Fruit fly (Drosophila melanogaster) whole organism, pupa: ENCODE data around the gene Fife.
A peak's percentile ranks its signal among the peaks of the same experiment; 100 is the strongest.

ENCODE experiments used
- CG10348 ChIP-seq: fragments of 200-800 bp; sonication (Bioruptor generic); IDR thresholded peaks from 2 replicates; pipeline ENCODE4 v1.3.6; 2022; ENCODE audit warnings: missing biosample characterization, missing genetic modification characterization
- CG12605 ChIP-seq: fragments of 200-800 bp; sonication (Bioruptor generic); IDR thresholded peaks from 2 replicates; pipeline ENCODE4 v1.3.6; 2022; ENCODE audit warnings: missing biosample characterization, missing genetic modification characterization
- CG13204 ChIP-seq: fragments of 200-800 bp; sonication (Bioruptor generic); optimal IDR thresholded peaks from 2 replicates; lab custom pipeline; 2018; ENCODE audit warnings: missing biosample characterization, mild to moderate bottlenecking, missing genetic modification characterization, moderate library complexity
- CG14655 ChIP-seq: fragments of 200-800 bp; sonication (Bioruptor generic); optimal IDR thresholded peaks from 3 replicates; lab custom pipeline; 2017; ENCODE audit warnings: mild to moderate bottlenecking, missing biosample characterization, missing genetic modification reagents, missing genetic modification characterization
- CG15710 ChIP-seq: fragments of 200-800 bp; sonication (Bioruptor generic); optimal IDR thresholded peaks from 2 replicates; lab custom pipeline; 2018; ENCODE audit warnings: missing biosample characterization, mild to moderate bottlenecking, missing genetic modification characterization, moderate library complexity
- CG17806 ChIP-seq: fragments of 200-800 bp; sonication (Bioruptor generic); optimal IDR thresholded peaks from 2 replicates; lab custom pipeline; 2018; ENCODE audit warnings: missing biosample characterization, mild to moderate bottlenecking, missing genetic modification characterization, moderate library complexity
- CG32121 ChIP-seq: fragments of 200-800 bp; sonication (Bioruptor generic); IDR thresholded peaks from 2 replicates; pipeline ENCODE4 v1.3.6; 2022; ENCODE audit warnings: missing biosample characterization, missing genetic modification characterization
- CG34367 ChIP-seq: fragments of 200-800 bp; sonication (Bioruptor generic); optimal IDR thresholded peaks from 2 replicates; lab custom pipeline; 2018; ENCODE audit warnings: missing biosample characterization, mild to moderate bottlenecking, missing genetic modification characterization
- CG4496 ChIP-seq: fragments of 200-800 bp; sonication (Bioruptor generic); IDR thresholded peaks from 3 replicates; pipeline ENCODE4 v1.3.6; 2022; ENCODE audit warnings: missing biosample characterization, missing genetic modification characterization
- CG8159 ChIP-seq: fragments of 200-800 bp; sonication (Bioruptor generic); optimal IDR thresholded peaks from 3 replicates; lab custom pipeline; 2018; ENCODE audit warnings: missing biosample characterization, mild to moderate bottlenecking, missing genetic modification characterization, moderate library complexity
- CG8301 ChIP-seq: fragments of 200-800 bp; sonication (Bioruptor generic); optimal IDR thresholded peaks from 2 replicates; lab custom pipeline; 2018; ENCODE audit warnings: missing biosample characterization, mild to moderate bottlenecking, missing genetic modification characterization
- CG9948 ChIP-seq: fragments of 200-800 bp; sonication (Bioruptor generic); optimal IDR thresholded peaks from 2 replicates; lab custom pipeline; 2018; ENCODE audit warnings: missing biosample characterization, mild to moderate bottlenecking, missing genetic modification characterization, moderate library complexity
- D1 ChIP-seq: fragments of 200-800 bp; sonication (Bioruptor generic); optimal IDR thresholded peaks from 2 replicates; lab custom pipeline; 2018; ENCODE audit warnings: missing biosample characterization, mild to moderate bottlenecking, missing genetic modification characterization, moderate library complexity
- EcR ChIP-seq: fragments of 200-800 bp; sonication (Bioruptor generic); optimal IDR thresholded peaks from 3 replicates; lab custom pipeline; 2019; ENCODE audit warnings: missing biosample characterization, missing genetic modification characterization, mild to moderate bottlenecking, moderate library complexity, missing genetic modification reagents
- Ets98B ChIP-seq: fragments of 200-800 bp; sonication (Bioruptor generic); IDR thresholded peaks from 2 replicates; pipeline ENCODE4 v1.3.6; 2022; ENCODE audit warnings: missing biosample characterization, missing genetic modification characterization
- Pif1A ChIP-seq: fragments of 200-800 bp; sonication (Bioruptor generic); optimal IDR thresholded peaks from 3 replicates; lab custom pipeline; 2016; ENCODE audit warnings: missing biosample characterization, missing genetic modification characterization
- Pif1B ChIP-seq: fragments of 200-800 bp; sonication (Bioruptor generic); optimal IDR thresholded peaks from 3 replicates; lab custom pipeline; 2016; ENCODE audit warnings: missing biosample characterization, missing genetic modification characterization
- Snoo ChIP-seq: fragments of 200-800 bp; sonication (Bioruptor generic); optimal IDR thresholded peaks from 3 replicates; lab custom pipeline; 2017; ENCODE audit warnings: missing biosample characterization, mild to moderate bottlenecking, missing genetic modification characterization, inconsistent platforms
- fd96Ca ChIP-seq: fragments of 200-800 bp; sonication (Bioruptor generic); IDR thresholded peaks from 3 replicates; pipeline ENCODE4 v1.3.6; 2022; ENCODE audit warnings: missing biosample characterization, missing genetic modification characterization
- gl ChIP-seq: fragments of 200-800 bp; sonication (Bioruptor generic); optimal IDR thresholded peaks from 2 replicates; lab custom pipeline; 2018; ENCODE audit warnings: missing biosample characterization, mild to moderate bottlenecking, missing genetic modification characterization
- rn ChIP-seq: fragments of 200-800 bp; sonication (Bioruptor generic); IDR thresholded peaks from 2 replicates; pipeline ENCODE4 v1.3.6; 2022; ENCODE audit warnings: missing biosample characterization, missing genetic modification characterization

The Fife gene

dm6 chr3L:2632763-2633100, 78.8 kb downstream of the Fife start:
- no peak for TF ChIP-seq CG15710 (tag; lab: Kevin White, UChicago)
- no peak for TF ChIP-seq CG12605 (GFP tag; lab: Robert Waterston, UW)
- no peak for TF ChIP-seq CG8301 (tag; lab: Kevin White, UChicago)
- no peak for TF ChIP-seq CG8159 (tag; lab: Kevin White, UChicago)
- no peak for TF ChIP-seq rn (GFP tag; lab: Robert Waterston, UW)
- peak; percentile 82 for TF ChIP-seq CG13204
- no peak for TF ChIP-seq CG10348 (GFP tag; lab: Robert Waterston, UW)
- TF ChIP-seq Ets98B = peak; percentile 31
- no peak for TF ChIP-seq CG32121 (GFP tag; lab: Robert Waterston, UW)
- no peak for TF ChIP-seq D1 (tag; lab: Kevin White, UChicago)
- TF ChIP-seq Snoo = no peak
- no peak for TF ChIP-seq Pif1A
- no peak for TF ChIP-seq CG14655 (GFP tag; lab: Kevin White, UChicago)
- no peak for TF ChIP-seq EcR (GFP tag; lab: Kevin White, UChicago)
- 0 out of 3 replicates have a peak, but pooled peaks have one; percentile 7 for TF ChIP-seq CG4496 (GFP tag; lab: Robert Waterston, UW)
- TF ChIP-seq CG9948 = no peak
- TF ChIP-seq CG17806 (tag; lab: Kevin White, UChicago) = no peak
- no peak for TF ChIP-seq CG34367
- no peak for TF ChIP-seq Pif1B (GFP tag; lab: Kevin White, UChicago)
- TF ChIP-seq fd96Ca (GFP tag; lab: Robert Waterston, UW) = peak; percentile 54; the same call in 1 of the 3 replicates

dm6 chr3L:2632048-2632762, 79.3 kb downstream of the Fife start:
- no peak for TF ChIP-seq D1 (tag; lab: Kevin White, UChicago)
- TF ChIP-seq CG34367 = no peak
- TF ChIP-seq fd96Ca (GFP tag; lab: Robert Waterston, UW) = no peak
- no peak for TF ChIP-seq CG13204
- no peak for TF ChIP-seq CG4496 (GFP tag; lab: Robert Waterston, UW)

- peak; percentile 25 for TF ChIP-seq CG17806 (tag; lab: Kevin White, UChicago)
- TF ChIP-seq CG10348 (GFP tag; lab: Robert Waterston, UW) = no peak
- TF ChIP-seq CG15710 (tag; lab: Kevin White, UChicago) = peak; percentile 14
- no peak for TF ChIP-seq fd96Ca (GFP tag; lab: Robert Waterston, UW)
- no peak for TF ChIP-seq rn (GFP tag; lab: Robert Waterston, UW)
- peak; percentile 67 for TF ChIP-seq Pif1A
- no peak for TF ChIP-seq CG13204
- no peak for TF ChIP-seq CG9948
- peak; percentile 25 for TF ChIP-seq Snoo
- TF ChIP-seq CG8159 (tag; lab: Kevin White, UChicago) = peak; percentile 20
- no peak for TF ChIP-seq gl
- TF ChIP-seq CG14655 (GFP tag; lab: Kevin White, UChicago) = no peak
- TF ChIP-seq CG34367 = no peak
- TF ChIP-seq Ets98B = no peak
- TF ChIP-seq CG4496 (GFP tag; lab: Robert Waterston, UW) = peak; percentile 45; the same call in 2 of the 3 replicates
- peak; percentile 61 for TF ChIP-seq Pif1B (GFP tag; lab: Kevin White, UChicago)
- TF ChIP-seq D1 (tag; lab: Kevin White, UChicago) = peak; percentile 20
- TF ChIP-seq EcR (GFP tag; lab: Kevin White, UChicago) = no peak
- TF ChIP-seq CG8301 (tag; lab: Kevin White, UChicago) = no peak
- no peak for TF ChIP-seq CG12605 (GFP tag; lab: Robert Waterston, UW)
- TF ChIP-seq CG32121 (GFP tag; lab: Robert Waterston, UW) = no peak
- TF ChIP-seq, all 21 proteins: peak for 8
Observed at dm6 chr3L:2631406-2631805, 80.1 kb downstream of the Fife start, which contains the start of the genes CG42245 and MEP-1. Gene CG42245, plus strand, starts transcription at chr3L:2631715. Gene MEP-1, plus strand, starts transcription at chr3L:2631715.

dm6 chr3L:2629964-2630363, 81.5 kb downstream of the Fife start, which contains the start of gene Pxn:
Gene Pxn, minus strand, starts transcription at chr3L:2630064.
- TF ChIP-seq CG4496 (GFP tag; lab: Robert Waterston, UW) = peak; percentile 64
- TF ChIP-seq fd96Ca (GFP tag; lab: Robert Waterston, UW) = no peak
- TF ChIP-seq Ets98B = 0 out of 2 replicates have a peak, but pooled peaks have one; percentile 17
- no peak for TF ChIP-seq CG14655 (GFP tag; lab: Kevin White, UChicago)
- TF ChIP-seq gl = no peak

dm6 chr3L:2614222-2614621, 97.3 kb downstream of the Fife start:
- peak; percentile 20 for TF ChIP-seq CG8301 (tag; lab: Kevin White, UChicago)
- no peak for TF ChIP-seq Ets98B
- TF ChIP-seq CG14655 (GFP tag; lab: Kevin White, UChicago) = peak; percentile 52
- TF ChIP-seq CG12605 (GFP tag; lab: Robert Waterston, UW) = no peak
- no peak for TF ChIP-seq CG32121 (GFP tag; lab: Robert Waterston, UW)
- TF ChIP-seq EcR (GFP tag; lab: Kevin White, UChicago) = no peak
- peak; percentile 38 for TF ChIP-seq CG9948
- no peak for TF ChIP-seq Snoo
- TF ChIP-seq Pif1A = no peak
- no peak for TF ChIP-seq Pif1B (GFP tag; lab: Kevin White, UChicago)
- peak; percentile 22 for TF ChIP-seq CG15710 (tag; lab: Kevin White, UChicago)
- TF ChIP-seq CG8159 (tag; lab: Kevin White, UChicago) = peak; percentile 45
- TF ChIP-seq CG10348 (GFP tag; lab: Robert Waterston, UW) = no peak
- no peak for TF ChIP-seq CG4496 (GFP tag; lab: Robert Waterston, UW)
- no peak for TF ChIP-seq CG34367
- TF ChIP-seq CG17806 (tag; lab: Kevin White, UChicago) = peak; percentile 5
- no peak for TF ChIP-seq D1 (tag; lab: Kevin White, UChicago)
- TF ChIP-seq fd96Ca (GFP tag; lab: Robert Waterston, UW) = 0 out of 3 replicates have a peak, but pooled peaks have one; percentile 19
- TF ChIP-seq rn (GFP tag; lab: Robert Waterston, UW) = no peak
- no peak for TF ChIP-seq CG13204
- TF ChIP-seq gl = no peak
